Worm (Caenorhabditis elegans) whole organism, L3 larva: ENCODE data around the gene str-39.
A peak's percentile ranks its signal among the peaks of the same experiment; 100 is the strongest.

Experiments used
- R02D3.7 ChIP-seq: fragments of 150-350 bp; optimal IDR thresholded peaks from 2 replicates; lab custom pipeline; 2014; ENCODE audit warnings: missing biosample characterization, missing genetic modification characterization
- ZK546.5 ChIP-seq: sonication (generic microtip); optimal IDR thresholded peaks from 2 replicates; lab custom pipeline; 2017; ENCODE audit warnings: missing biosample characterization, missing genetic modification characterization
- ama-1 ChIP-seq: fragments of 150-350 bp; optimal IDR thresholded peaks from 2 replicates; lab custom pipeline; 2018
- ceh-16 ChIP-seq: sonication (generic microtip); optimal IDR thresholded peaks from 2 replicates; lab custom pipeline; 2017; ENCODE audit warnings: missing biosample characterization, missing genetic modification characterization
- ceh-28 ChIP-seq: fragments of 150-350 bp; optimal IDR thresholded peaks from 2 replicates; lab custom pipeline; 2014; ENCODE audit warnings: missing biosample characterization, missing genetic modification reagents, missing genetic modification characterization
- ceh-82 ChIP-seq: fragments of 150-350 bp; optimal IDR thresholded peaks from 2 replicates; lab custom pipeline; 2014; ENCODE audit warnings: missing biosample characterization, missing genetic modification characterization
- ceh-9 ChIP-seq: sonication (generic microtip); optimal IDR thresholded peaks from 2 replicates; lab custom pipeline; 2018; ENCODE audit warnings: missing biosample characterization, missing genetic modification characterization
- daf-12 ChIP-seq: fragments of 150-350 bp; optimal IDR thresholded peaks from 2 replicates; lab custom pipeline; 2014; ENCODE audit warnings: missing biosample characterization, missing genetic modification reagents, missing genetic modification characterization
- egl-27 ChIP-seq: sonication (generic microtip); optimal IDR thresholded peaks from 4 replicates; lab custom pipeline; 2017; ENCODE audit warnings: missing biosample characterization, missing genetic modification reagents, missing genetic modification characterization
- egl-5 ChIP-seq: fragments of 150-350 bp; optimal IDR thresholded peaks from 2 replicates; lab custom pipeline; 2017; ENCODE audit warnings: missing biosample characterization, missing genetic modification reagents, missing genetic modification characterization, inconsistent platforms
- elt-1 ChIP-seq: fragments of 150-350 bp; optimal IDR thresholded peaks from 2 replicates; lab custom pipeline; 2014; ENCODE audit warnings: missing biosample characterization, missing genetic modification characterization
- elt-2 ChIP-seq: sonication (generic microtip); optimal IDR thresholded peaks from 2 replicates; lab custom pipeline; 2016; ENCODE audit warnings: missing genetic modification reagents, mild to moderate bottlenecking, missing genetic modification characterization, missing compliant biosample characterization
- elt-3 ChIP-seq, 3 experiments: fragments of 150-350 bp in 1 of 3; sonication (generic microtip) in 2 of 3; optimal IDR thresholded peaks; 2 replicates in 2 of 3; 4 replicates in 1 of 3; lab custom pipeline; 2014 to 2017; ENCODE audit warnings: missing biosample characterization in 3 of 3, missing genetic modification characterization in 3 of 3
- eor-1 ChIP-seq, 2 experiments: fragments of 150-350 bp; optimal IDR thresholded peaks; 2 replicates each; lab custom pipeline; 2014 to 2018; ENCODE audit warnings: missing biosample characterization in 2 of 2, missing genetic modification characterization in 2 of 2
- fkh-2 ChIP-seq: fragments of 150-350 bp; optimal IDR thresholded peaks from 2 replicates; lab custom pipeline; 2014; ENCODE audit warnings: missing biosample characterization, missing genetic modification reagents, missing genetic modification characterization
- fos-1 ChIP-seq: fragments of 150-350 bp; optimal IDR thresholded peaks from 2 replicates; lab custom pipeline; 2014; ENCODE audit warnings: missing biosample characterization, missing genetic modification characterization
- jun-1 ChIP-seq: fragments of 150-350 bp; optimal IDR thresholded peaks from 2 replicates; lab custom pipeline; 2014; ENCODE audit warnings: missing biosample characterization, missing genetic modification reagents, missing genetic modification characterization
- lin-15B ChIP-seq: fragments of 150-350 bp; optimal IDR thresholded peaks from 2 replicates; lab custom pipeline; 2014; ENCODE audit warnings: missing biosample characterization, missing genetic modification characterization
- lin-39 ChIP-seq: fragments of 150-350 bp; optimal IDR thresholded peaks from 2 replicates; lab custom pipeline; 2018; ENCODE audit warnings: missing biosample characterization, missing genetic modification reagents, missing genetic modification characterization
- mdl-1 ChIP-seq: fragments of 150-350 bp; optimal IDR thresholded peaks from 2 replicates; lab custom pipeline; 2014; ENCODE audit warnings: missing biosample characterization, missing genetic modification characterization
- nfya-1 ChIP-seq: sonication (generic microtip); optimal IDR thresholded peaks from 2 replicates; lab custom pipeline; 2017; ENCODE audit warnings: missing genetic modification characterization, mild to moderate bottlenecking, missing compliant biosample characterization, antibody characterized with exemption, moderate library complexity; ENCODE audit not compliant: insufficient read depth
- nhr-11 ChIP-seq: fragments of 150-350 bp; optimal IDR thresholded peaks from 2 replicates; lab custom pipeline; 2014; ENCODE audit warnings: missing biosample characterization, missing genetic modification characterization
- nhr-12 ChIP-seq: fragments of 150-350 bp; optimal IDR thresholded peaks from 2 replicates; lab custom pipeline; 2014; ENCODE audit warnings: missing biosample characterization, missing genetic modification characterization
- nhr-237 ChIP-seq: fragments of 150-350 bp; optimal IDR thresholded peaks from 2 replicates; lab custom pipeline; 2014; ENCODE audit warnings: missing biosample characterization, missing genetic modification characterization
- nhr-28 ChIP-seq: fragments of 150-350 bp; optimal IDR thresholded peaks from 2 replicates; lab custom pipeline; 2014; ENCODE audit warnings: missing biosample characterization, missing genetic modification characterization
- nhr-67 ChIP-seq: fragments of 150-350 bp; optimal IDR thresholded peaks from 2 replicates; lab custom pipeline; 2014; ENCODE audit warnings: missing biosample characterization, missing genetic modification characterization
- nhr-76 ChIP-seq: fragments of 150-350 bp; sonication (generic microtip); optimal IDR thresholded peaks from 5 replicates; lab custom pipeline; 2014; ENCODE audit warnings: missing biosample characterization, missing genetic modification characterization
- nhr-77 ChIP-seq: fragments of 150-350 bp; optimal IDR thresholded peaks from 2 replicates; lab custom pipeline; 2014; ENCODE audit warnings: missing biosample characterization, missing genetic modification characterization
- pha-4 ChIP-seq: fragments of 150-350 bp; optimal IDR thresholded peaks from 2 replicates; lab custom pipeline; 2014; ENCODE audit warnings: missing biosample characterization, missing genetic modification reagents, missing genetic modification characterization
- pqm-1 ChIP-seq: fragments of 150-350 bp; optimal IDR thresholded peaks from 2 replicates; lab custom pipeline; 2017; ENCODE audit warnings: missing biosample characterization, missing genetic modification characterization, inconsistent platforms
- sea-2 ChIP-seq: fragments of 150-350 bp; sonication (generic microtip); optimal IDR thresholded peaks from 4 replicates; lab custom pipeline; 2014; ENCODE audit warnings: missing biosample characterization, missing genetic modification reagents, missing genetic modification characterization
- skn-1 ChIP-seq: fragments of 150-350 bp; optimal IDR thresholded peaks from 2 replicates; lab custom pipeline; 2014; ENCODE audit warnings: missing biosample characterization, missing genetic modification characterization
- tbx-2 ChIP-seq: sonication (generic microtip); optimal IDR thresholded peaks from 2 replicates; lab custom pipeline; 2016; ENCODE audit warnings: mild to moderate bottlenecking, missing genetic modification characterization, missing compliant biosample characterization
- unc-39 ChIP-seq: sonication (generic microtip); optimal IDR thresholded peaks from 4 replicates; lab custom pipeline; 2017; ENCODE audit warnings: missing biosample characterization, missing genetic modification characterization
- unc-62 ChIP-seq: fragments of 150-350 bp; sonication (generic microtip); optimal IDR thresholded peaks from 4 replicates; lab custom pipeline; 2014; ENCODE audit warnings: missing biosample characterization, missing genetic modification reagents, missing genetic modification characterization
- zag-1 ChIP-seq: fragments of 150-350 bp; optimal IDR thresholded peaks from 2 replicates; lab custom pipeline; 2014; ENCODE audit warnings: missing biosample characterization, missing genetic modification characterization
- ztf-11 ChIP-seq: fragments of 150-350 bp; optimal IDR thresholded peaks from 2 replicates; lab custom pipeline; 2014; ENCODE audit warnings: missing biosample characterization, missing genetic modification characterization
- ztf-4 ChIP-seq: fragments of 150-350 bp; optimal IDR thresholded peaks from 2 replicates; lab custom pipeline; 2014; ENCODE audit warnings: missing biosample characterization, missing genetic modification characterization

The str-39 gene

ce11 chrV:2912901-2913300 lies 33.2 kb upstream of the str-39 start, which contains the start of gene C31B8.9:
TSS of gene C31B8.9 (minus strand) at chrV:2913001.
- TF ChIP-seq pha-4 (tag; lab: Kevin White, UChicago) (no peak), ceh-9 (tag; lab: Kevin White, UChicago) (no peak), unc-62 (GFP tag; lab: Kevin White, UChicago) (no peak), nhr-28 (tag; lab: Kevin White, UChicago) (no peak), daf-12 (tag; lab: Kevin White, UChicago) (no peak), nfya-1 (no peak)

- no peak for TF ChIP-seq nfya-1
- no peak for TF ChIP-seq fkh-2 (tag; lab: Kevin White, UChicago)
- no peak for TF ChIP-seq elt-1
- TF ChIP-seq ZK546.5 (tag; lab: Kevin White, UChicago), result no peak
- TF ChIP-seq zag-1 (tag; lab: Kevin White, UChicago), result no peak
- TF ChIP-seq nhr-11 (tag; lab: Kevin White, UChicago), result no peak
- TF ChIP-seq elt-3 (tag; optimal IDR thresholded peaks at IDR 0.05; lab: Kevin White, UChicago), result no peak
- TF ChIP-seq daf-12 (tag; lab: Kevin White, UChicago), result no peak
- TF ChIP-seq lin-15B, result no peak
- no peak for TF ChIP-seq R02D3.7 (tag; lab: Kevin White, UChicago)
- TF ChIP-seq ceh-82, result no peak
- TF ChIP-seq, all 47 proteins: peak for 0
Measured at ce11 chrV:2909525-2909924, 29.8 kb upstream of the str-39 start, which contains the start of gene zmp-3. TSS of gene zmp-3 (minus strand) at chrV:2909625.

- TF ChIP-seq ama-1, result no peak
Measured at ce11 chrV:2903227-2903626, 23.5 kb upstream of the str-39 start, which contains the start of gene C31B8.7. TSS of gene C31B8.7 (minus strand) at chrV:2903327.

- TF ChIP-seq nhr-237 (tag; lab: Kevin White, UChicago), result no peak
- no peak for TF ChIP-seq ZK546.5 (tag; lab: Kevin White, UChicago)
- TF ChIP-seq jun-1 (tag; lab: Kevin White, UChicago), result no peak
- no peak for TF ChIP-seq pqm-1 (tag; lab: Kevin White, UChicago)
- TF ChIP-seq nhr-12 (tag; lab: Kevin White, UChicago), result no peak
- no peak for TF ChIP-seq tbx-2 (tag; lab: Kevin White, UChicago)
- TF ChIP-seq elt-1, result no peak
- no peak for TF ChIP-seq fos-1 (tag; lab: Kevin White, UChicago)
- no peak for TF ChIP-seq nhr-11 (tag; lab: Kevin White, UChicago)
- no peak for TF ChIP-seq ztf-11 (tag; lab: Kevin White, UChicago)
- no peak for TF ChIP-seq elt-3 (tag; optimal IDR thresholded peaks at IDR 0.05; lab: Kevin White, UChicago)
- TF ChIP-seq fkh-2 (tag; lab: Kevin White, UChicago), result no peak
- TF ChIP-seq skn-1 (tag; lab: Kevin White, UChicago), result no peak
- TF ChIP-seq egl-27 (tag; lab: Kevin White, UChicago), result no peak
- no peak for TF ChIP-seq nhr-67
- TF ChIP-seq sea-2 (GFP tag; lab: Kevin White, UChicago), result no peak
- no peak for TF ChIP-seq daf-12 (tag; lab: Kevin White, UChicago)
- no peak for TF ChIP-seq unc-39 (tag; lab: Kevin White, UChicago)
- TF ChIP-seq nhr-77 (tag; lab: Kevin White, UChicago), result no peak
- no peak for TF ChIP-seq nhr-28 (tag; lab: Kevin White, UChicago)
Measured at ce11 chrV:2899867-2900266, 20.2 kb upstream of the str-39 start, which contains the start of gene str-46. TSS of gene str-46 (minus strand) at chrV:2899967.

ce11 chrV:2896198-2896660 lies 16.5 kb upstream of the str-39 start, which contains the start of gene pals-32:
TSS of gene pals-32 (plus strand) at chrV:2896610.
- TF ChIP-seq ztf-4 (tag; lab: Kevin White, UChicago) (no peak), R02D3.7 (tag; lab: Kevin White, UChicago) (no peak), nhr-28 (tag; lab: Kevin White, UChicago) (no peak), egl-5 (tag; lab: Kevin White, UChicago) (no peak), elt-2 (peak; percentile 51), ZK546.5 (tag; lab: Kevin White, UChicago) (no peak), tbx-2 (tag; lab: Kevin White, UChicago) (no peak), nhr-67 (no peak)

- TF ChIP-seq nhr-237 (tag; lab: Kevin White, UChicago) (no peak), nhr-12 (tag; lab: Kevin White, UChicago) (no peak), pqm-1 (tag; lab: Kevin White, UChicago) (no peak), nhr-67 (no peak), eor-1 (tag; optimal IDR thresholded peaks at IDR 0.05; lab: Kevin White, UChicago) (no peak), nhr-11 (tag; lab: Kevin White, UChicago) (no peak), nhr-77 (tag; lab: Kevin White, UChicago) (no peak), egl-5 (tag; lab: Kevin White, UChicago) (no peak), ztf-11 (tag; lab: Kevin White, UChicago) (no peak), ceh-28 (tag; lab: Kevin White, UChicago) (no peak), mdl-1 (tag; lab: Kevin White, UChicago) (no peak), lin-39 (tag; lab: Kevin White, UChicago) (no peak), R02D3.7 (tag; lab: Kevin White, UChicago) (no peak), nhr-76 (tag; lab: Kevin White, UChicago) (no peak), elt-2 (no peak), jun-1 (tag; lab: Kevin White, UChicago) (no peak), ceh-16 (tag; lab: Kevin White, UChicago) (no peak)
Measured at ce11 chrV:2892976-2893375, 13.3 kb upstream of the str-39 start, which contains the start of gene srh-127. TSS of gene srh-127 (plus strand) at chrV:2893276.
